Worm (Caenorhabditis elegans) whole organism, L3 larva: ENCODE data around the gene F53F8.7.

Experiments used
- ama-1 ChIP-seq: fragments of 150-350 bp; optimal IDR thresholded peaks from 2 replicates; lab custom pipeline; 2018
- ceh-16 ChIP-seq: sonication (generic microtip); optimal IDR thresholded peaks from 2 replicates; lab custom pipeline; 2017; ENCODE audit warnings: missing biosample characterization, missing genetic modification characterization
- egl-27 ChIP-seq: sonication (generic microtip); optimal IDR thresholded peaks from 4 replicates; lab custom pipeline; 2017; ENCODE audit warnings: missing biosample characterization, missing genetic modification reagents, missing genetic modification characterization
- elt-3 ChIP-seq, 3 experiments: fragments of 150-350 bp in 1 of 3; sonication (generic microtip) in 2 of 3; optimal IDR thresholded peaks; 2 replicates in 2 of 3; 4 replicates in 1 of 3; lab custom pipeline; 2014 to 2017; ENCODE audit warnings: missing biosample characterization in 3 of 3, missing genetic modification characterization in 3 of 3
- fkh-10 ChIP-seq: sonication (generic microtip); optimal IDR thresholded peaks from 2 replicates; lab custom pipeline; 2017; ENCODE audit warnings: missing biosample characterization, missing genetic modification reagents, missing genetic modification characterization
- nhr-23 ChIP-seq: fragments of 150-350 bp; optimal IDR thresholded peaks from 2 replicates; lab custom pipeline; 2014; ENCODE audit warnings: missing biosample characterization, missing genetic modification reagents, missing genetic modification characterization
- nhr-237 ChIP-seq: fragments of 150-350 bp; optimal IDR thresholded peaks from 2 replicates; lab custom pipeline; 2014; ENCODE audit warnings: missing biosample characterization, missing genetic modification characterization
- unc-62 ChIP-seq: fragments of 150-350 bp; sonication (generic microtip); optimal IDR thresholded peaks from 4 replicates; lab custom pipeline; 2014; ENCODE audit warnings: missing biosample characterization, missing genetic modification reagents, missing genetic modification characterization

DNA sequence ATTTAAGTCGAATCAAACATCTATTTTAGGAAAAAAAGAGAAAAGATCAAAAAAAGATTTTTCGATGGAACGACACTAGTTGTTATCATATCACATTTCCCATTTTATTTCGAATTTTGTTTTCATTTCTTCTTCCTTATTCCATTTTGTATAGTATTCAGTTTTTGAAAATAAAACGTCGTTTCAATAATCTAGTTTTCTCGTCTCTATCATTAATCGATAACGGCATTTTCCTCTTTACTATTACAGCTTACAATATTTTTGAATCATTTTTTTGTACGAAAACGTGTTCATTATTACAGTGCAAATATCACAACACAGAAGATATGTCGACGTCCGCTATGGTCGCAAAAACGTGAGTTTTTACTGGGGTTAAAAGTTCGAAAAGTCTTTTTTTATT lies 15.5 kb upstream of the F53F8.7 start, which contains the start of gene Y44A6C.1:
- no peak for TF ChIP-seq ama-1 (lab: Kevin White, UChicago)
- no peak for TF ChIP-seq egl-27 (tag; lab: Kevin White, UChicago)
- TF ChIP-seq nhr-23 (tag; lab: Kevin White, UChicago), result no peak
- TF ChIP-seq unc-62, result no peak
- no peak for TF ChIP-seq nhr-237 (tag; lab: Kevin White, UChicago)
- TF ChIP-seq ceh-16 (tag; lab: Kevin White, UChicago), result no peak
- TF ChIP-seq elt-3 (tag; optimal IDR thresholded peaks at IDR 0.05; lab: Kevin White, UChicago), result no peak
- TF ChIP-seq fkh-10 (GFP tag; lab: Kevin White, UChicago), result no peak
